Fruit fly (Drosophila melanogaster) whole organism, prepupa: ENCODE data around the gene CG9411.

ENCODE experiments used
- CG10631 ChIP-seq: fragments of 200-800 bp; sonication (Bioruptor generic); optimal IDR thresholded peaks from 2 replicates; lab custom pipeline; 2016; ENCODE audit warnings: missing biosample characterization, missing genetic modification characterization
- CG10669 ChIP-seq: fragments of 200-800 bp; sonication (Bioruptor generic); optimal IDR thresholded peaks from 3 replicates; lab custom pipeline; 2018; ENCODE audit warnings: missing biosample characterization, mild to moderate bottlenecking, missing genetic modification characterization, moderate library complexity
- CG11294 ChIP-seq: fragments of 200-800 bp; sonication (Bioruptor generic); IDR thresholded peaks from 2 replicates; pipeline ENCODE4 v1.3.6; 2022; ENCODE audit warnings: missing biosample characterization, missing genetic modification characterization
- CG11762 ChIP-seq: fragments of 200-800 bp; sonication (Bioruptor generic); optimal IDR thresholded peaks from 3 replicates; lab custom pipeline; 2016; ENCODE audit warnings: missing biosample characterization, missing genetic modification characterization; ENCODE audit not compliant: insufficient read depth
- CG11902 ChIP-seq: fragments of 200-800 bp; sonication (Bioruptor generic); optimal IDR thresholded peaks from 3 replicates; lab custom pipeline; 2016; ENCODE audit warnings: missing biosample characterization, missing genetic modification characterization
- CG1621 ChIP-seq: fragments of 200-800 bp; sonication (Bioruptor generic); optimal IDR thresholded peaks from 3 replicates; lab custom pipeline; 2018; ENCODE audit warnings: missing biosample characterization, mild to moderate bottlenecking, missing genetic modification characterization
- CG16779 ChIP-seq: fragments of 200-800 bp; sonication (Bioruptor generic); optimal IDR thresholded peaks from 3 replicates; lab custom pipeline; 2017; ENCODE audit warnings: missing biosample characterization, mild to moderate bottlenecking, missing genetic modification characterization
- CG31627 ChIP-seq: fragments of 200-800 bp; sonication (Bioruptor generic); optimal IDR thresholded peaks from 3 replicates; lab custom pipeline; 2016; ENCODE audit warnings: missing biosample characterization, missing genetic modification characterization
- CG32006 ChIP-seq: fragments of 200-800 bp; sonication (Bioruptor generic); optimal IDR thresholded peaks from 3 replicates; lab custom pipeline; 2017; ENCODE audit warnings: missing biosample characterization, mild to moderate bottlenecking, missing genetic modification characterization
- CG34406 ChIP-seq: fragments of 200-800 bp; sonication (Bioruptor generic); optimal IDR thresholded peaks from 3 replicates; lab custom pipeline; 2016; ENCODE audit warnings: missing biosample characterization, missing genetic modification characterization
- CG3919 ChIP-seq: fragments of 200-800 bp; sonication (Bioruptor generic); optimal IDR thresholded peaks from 3 replicates; lab custom pipeline; 2016; ENCODE audit warnings: missing biosample characterization, missing genetic modification characterization
- CG4318 ChIP-seq: fragments of 200-800 bp; sonication (Bioruptor generic); optimal IDR thresholded peaks from 3 replicates; lab custom pipeline; 2017; ENCODE audit warnings: missing biosample characterization, mild to moderate bottlenecking, missing genetic modification characterization
- CG6163 ChIP-seq: fragments of 200-800 bp; sonication (Bioruptor generic); IDR thresholded peaks from 3 replicates; pipeline ENCODE4 v1.3.6; 2022; ENCODE audit warnings: missing biosample characterization, missing genetic modification characterization
- CG6276 ChIP-seq: fragments of 200-800 bp; sonication (Bioruptor generic); optimal IDR thresholded peaks from 2 replicates; lab custom pipeline; 2017; ENCODE audit warnings: missing biosample characterization, mild to moderate bottlenecking, missing genetic modification characterization
- CG6792 ChIP-seq: fragments of 200-800 bp; sonication (Bioruptor generic); optimal IDR thresholded peaks from 3 replicates; lab custom pipeline; 2016; ENCODE audit warnings: missing biosample characterization, missing genetic modification characterization
- CG6808 ChIP-seq: fragments of 200-800 bp; sonication (Bioruptor generic); optimal IDR thresholded peaks from 3 replicates; lab custom pipeline; 2017; ENCODE audit warnings: missing biosample characterization, missing genetic modification characterization, mild to moderate bottlenecking, moderate library complexity, missing genetic modification reagents
- CG6854 ChIP-seq: fragments of 200-800 bp; sonication (Bioruptor generic); optimal IDR thresholded peaks from 2 replicates; lab custom pipeline; 2017; ENCODE audit warnings: missing biosample characterization, mild to moderate bottlenecking, missing genetic modification characterization
- CG8119 ChIP-seq: fragments of 200-800 bp; sonication (Bioruptor generic); IDR thresholded peaks from 3 replicates; pipeline ENCODE4 v1.3.6; 2022; ENCODE audit warnings: missing biosample characterization, missing genetic modification characterization
- CG8319 ChIP-seq: fragments of 200-800 bp; sonication (Bioruptor generic); optimal IDR thresholded peaks from 3 replicates; lab custom pipeline; 2016; ENCODE audit warnings: missing biosample characterization, missing genetic modification characterization
- CG8632 ChIP-seq: fragments of 200-800 bp; sonication (Bioruptor generic); optimal IDR thresholded peaks from 3 replicates; lab custom pipeline; 2016; ENCODE audit warnings: missing biosample characterization, missing genetic modification characterization
- Eip93F ChIP-seq: fragments of 200-800 bp; sonication (Bioruptor generic); optimal IDR thresholded peaks from 2 replicates; lab custom pipeline; 2016; ENCODE audit warnings: missing biosample characterization, mild to moderate bottlenecking, missing genetic modification characterization
- Ets21C ChIP-seq: fragments of 200-800 bp; sonication (Bioruptor generic); optimal IDR thresholded peaks from 3 replicates; lab custom pipeline; 2016; ENCODE audit warnings: missing biosample characterization, missing genetic modification characterization
- Ets96B ChIP-seq: fragments of 200-800 bp; optimal IDR thresholded peaks from 2 replicates; lab custom pipeline; 2019; ENCODE audit warnings: missing biosample characterization, mild to moderate bottlenecking, missing genetic modification characterization, moderate library complexity
- Gug ChIP-seq: fragments of 200-800 bp; sonication (Bioruptor generic); IDR thresholded peaks from 2 replicates; pipeline ENCODE4 v1.3.6; 2022; ENCODE audit warnings: missing biosample characterization, missing genetic modification characterization
- Hr38 ChIP-seq: sonication (Bioruptor generic); optimal IDR thresholded peaks from 2 replicates; lab custom pipeline; 2016; ENCODE audit warnings: missing biosample characterization, missing genetic modification characterization
- Hr39 ChIP-seq: fragments of 200-800 bp; sonication (Bioruptor generic); optimal IDR thresholded peaks from 2 replicates; lab custom pipeline; 2016; ENCODE audit warnings: missing biosample characterization, missing genetic modification characterization
- Hr4 ChIP-seq: fragments of 200-800 bp; sonication (Bioruptor generic); optimal IDR thresholded peaks from 3 replicates; lab custom pipeline; 2016; ENCODE audit warnings: missing biosample characterization, missing genetic modification characterization
- Lpt ChIP-seq: fragments of 200-800 bp; sonication (Bioruptor generic); optimal IDR thresholded peaks from 3 replicates; lab custom pipeline; 2016; ENCODE audit warnings: missing biosample characterization, missing genetic modification characterization
- Met ChIP-seq: fragments of 200-800 bp; sonication (Bioruptor generic); optimal IDR thresholded peaks from 3 replicates; lab custom pipeline; 2016; ENCODE audit warnings: missing biosample characterization, missing genetic modification characterization
- Smox ChIP-seq: fragments of 200-800 bp; sonication (Bioruptor generic); optimal IDR thresholded peaks from 3 replicates; lab custom pipeline; 2016; ENCODE audit warnings: missing biosample characterization, missing genetic modification characterization
- Sox102F ChIP-seq: fragments of 200-800 bp; sonication (Bioruptor generic); optimal IDR thresholded peaks from 2 replicates; lab custom pipeline; 2016; ENCODE audit warnings: missing biosample characterization, mild to moderate bottlenecking, missing genetic modification characterization
- Sox14 ChIP-seq: fragments of 200-800 bp; sonication (Bioruptor generic); optimal IDR thresholded peaks from 3 replicates; lab custom pipeline; 2016; ENCODE audit warnings: missing biosample characterization, missing genetic modification characterization
- achi ChIP-seq: fragments of 200-800 bp; sonication (Bioruptor generic); optimal IDR thresholded peaks from 3 replicates; lab custom pipeline; 2016; ENCODE audit warnings: missing biosample characterization, missing genetic modification characterization
- acj6 ChIP-seq: fragments of 200-800 bp; sonication (Bioruptor generic); optimal IDR thresholded peaks from 3 replicates; lab custom pipeline; 2016; ENCODE audit warnings: missing biosample characterization, missing genetic modification characterization
- dac ChIP-seq: fragments of 200-800 bp; sonication (Bioruptor generic); optimal IDR thresholded peaks from 2 replicates; lab custom pipeline; 2017; ENCODE audit warnings: missing biosample characterization, mild to moderate bottlenecking, missing genetic modification characterization
- dsx ChIP-seq: fragments of 200-800 bp; optimal IDR thresholded peaks from 3 replicates; lab custom pipeline; 2019; ENCODE audit warnings: missing biosample characterization, mild to moderate bottlenecking, missing genetic modification characterization, moderate library complexity; ENCODE audit not compliant: poor library complexity, severe bottlenecking
- eg ChIP-seq: fragments of 200-800 bp; sonication (Bioruptor generic); IDR thresholded peaks from 3 replicates; pipeline ENCODE4 v1.3.6; 2022; ENCODE audit warnings: missing biosample characterization, missing genetic modification characterization
- fd59A ChIP-seq: fragments of 200-800 bp; sonication (Bioruptor generic); optimal IDR thresholded peaks from 2 replicates; lab custom pipeline; 2017; ENCODE audit warnings: missing biosample characterization, mild to moderate bottlenecking, missing genetic modification characterization, missing genetic modification reagents
- fd85E ChIP-seq: fragments of 200-800 bp; sonication (Bioruptor generic); optimal IDR thresholded peaks from 3 replicates; lab custom pipeline; 2016; ENCODE audit warnings: missing biosample characterization, missing genetic modification characterization
- lz ChIP-seq: fragments of 200-800 bp; sonication (Bioruptor generic); optimal IDR thresholded peaks from 3 replicates; lab custom pipeline; 2016; ENCODE audit warnings: missing biosample characterization, missing genetic modification characterization
- net ChIP-seq: fragments of 200-800 bp; sonication (Bioruptor generic); optimal IDR thresholded peaks from 3 replicates; lab custom pipeline; 2016; ENCODE audit warnings: missing biosample characterization, missing genetic modification characterization
- pdm3 ChIP-seq: fragments of 200-800 bp; sonication (Bioruptor generic); optimal IDR thresholded peaks from 3 replicates; lab custom pipeline; 2016; ENCODE audit warnings: missing biosample characterization, missing genetic modification characterization
- salr ChIP-seq, 2 experiments: fragments of 200-800 bp; sonication (Bioruptor generic); optimal IDR thresholded peaks; 3 replicates each; lab custom pipeline; 2016 to 2018; ENCODE audit warnings: missing biosample characterization in 2 of 2, missing genetic modification characterization in 2 of 2, mild to moderate bottlenecking in 1 of 2
- spab ChIP-seq: fragments of 200-800 bp; sonication (Bioruptor generic); optimal IDR thresholded peaks from 2 replicates; lab custom pipeline; 2017; ENCODE audit warnings: missing biosample characterization, mild to moderate bottlenecking, missing genetic modification characterization, missing genetic modification reagents
- ss ChIP-seq, 2 experiments: fragments of 200-800 bp; sonication (Bioruptor generic); optimal IDR thresholded peaks; 2 replicates in 1 of 2; 3 replicates in 1 of 2; lab custom pipeline; 2017 to 2018; ENCODE audit warnings: mild to moderate bottlenecking in 2 of 2, missing biosample characterization in 2 of 2, missing genetic modification characterization in 2 of 2, moderate library complexity in 1 of 2
- svp ChIP-seq: fragments of 200-800 bp; sonication (Bioruptor generic); peaks from one replicate; lab custom pipeline; 2016; ENCODE audit warnings: missing biosample characterization, missing genetic modification characterization
- topi ChIP-seq: fragments of 200-800 bp; sonication (Bioruptor generic); optimal IDR thresholded peaks from 3 replicates; lab custom pipeline; 2016; ENCODE audit warnings: missing biosample characterization, missing genetic modification characterization
- vri ChIP-seq: fragments of 200-800 bp; sonication (Bioruptor generic); optimal IDR thresholded peaks from 3 replicates; lab custom pipeline; 2016; ENCODE audit warnings: missing biosample characterization, mild to moderate bottlenecking, missing genetic modification characterization

Gene CG9411

dm6 chrX:14483521-14484031, 3.7 kb upstream of the CG9411 start (continued):
- peak; percentile 20 for TF ChIP-seq CG6854 (GFP tag; lab: Kevin White, UChicago)
- TF ChIP-seq spab: peak; percentile 54
- TF ChIP-seq pdm3 (GFP tag; lab: Kevin White, UChicago): peak; percentile 82
- peak; percentile 84 for TF ChIP-seq net
- no peak for TF ChIP-seq CG11294 (GFP tag; lab: Robert Waterston, UW)
- no peak for TF ChIP-seq Eip93F (GFP tag; lab: Kevin White, UChicago)
- TF ChIP-seq Ets96B: peak; percentile 50
- peak; percentile 70 for TF ChIP-seq Ets21C (GFP tag; lab: Kevin White, UChicago)
- peak; percentile 87 for TF ChIP-seq achi (GFP tag; lab: Kevin White, UChicago)
- peak; percentile 43 to 70 for TF ChIP-seq ss (GFP tag; optimal IDR thresholded peaks at IDR 0.05; lab: Kevin White, UChicago)
- peak; percentile 77 for TF ChIP-seq CG10631
- peak; percentile 83 for TF ChIP-seq Hr4
- peak; percentile 14; the same call in 1 of the 2 replicates for TF ChIP-seq Gug
- peak; percentile 83 for TF ChIP-seq CG8119 (GFP tag; lab: Robert Waterston, UW)
- peak; percentile 61 for TF ChIP-seq CG16779
- peak; percentile 81 for TF ChIP-seq acj6 (GFP tag; lab: Kevin White, UChicago)
- TF ChIP-seq CG8319: peak; percentile 78
- TF ChIP-seq Hr38 (GFP tag; lab: Kevin White, UChicago): no peak
- TF ChIP-seq CG32006 (GFP tag; lab: Kevin White, UChicago): peak; percentile 86
- peak; percentile 86 for TF ChIP-seq topi (GFP tag; lab: Kevin White, UChicago)
- TF ChIP-seq vri (GFP tag; lab: Kevin White, UChicago): peak; percentile 94
- peak; percentile 52 for TF ChIP-seq CG6808
- peak; percentile 88 for TF ChIP-seq svp (GFP tag; lab: Kevin White, UChicago)

dm6 chrX:14481607-14482006, 1.7 kb upstream of the CG9411 start:
- peak; percentile 85 for TF ChIP-seq Gug
- TF ChIP-seq acj6 (GFP tag; lab: Kevin White, UChicago): peak; percentile 89
- TF ChIP-seq CG10669: peak; percentile 81
- TF ChIP-seq Smox: peak; percentile 89
- TF ChIP-seq CG6276 (GFP tag; lab: Kevin White, UChicago): peak; percentile 82
- peak; percentile 54 to 76 for TF ChIP-seq salr (GFP tag; optimal IDR thresholded peaks at IDR 0.05; lab: Kevin White, UChicago)
- peak; percentile 77 for TF ChIP-seq Ets96B
- peak; percentile 80 for TF ChIP-seq CG11762 (GFP tag; lab: Kevin White, UChicago)
- TF ChIP-seq CG6163 (GFP tag; lab: Robert Waterston, UW): peak; percentile 94
- peak; percentile 67 for TF ChIP-seq CG6808
- peak; percentile 87 for TF ChIP-seq dac (GFP tag; lab: Kevin White, UChicago)
- peak; percentile 88 for TF ChIP-seq CG34406
- TF ChIP-seq Lpt (GFP tag; lab: Kevin White, UChicago): peak; percentile 88
- peak; percentile 93 for TF ChIP-seq lz (GFP tag; lab: Kevin White, UChicago)
- TF ChIP-seq achi (GFP tag; lab: Kevin White, UChicago): peak; percentile 86
- TF ChIP-seq CG16779: peak; percentile 64
- peak; percentile 94 for TF ChIP-seq CG6792 (GFP tag; lab: Kevin White, UChicago)
- TF ChIP-seq Met: peak; percentile 93
- TF ChIP-seq fd85E: peak; percentile 69
- TF ChIP-seq eg (GFP tag; lab: Robert Waterston, UW): peak; percentile 88
- peak; percentile 69 for TF ChIP-seq CG6854 (GFP tag; lab: Kevin White, UChicago)
- TF ChIP-seq CG4318 (GFP tag; lab: Kevin White, UChicago): peak; percentile 89
- TF ChIP-seq fd59A: peak; percentile 64
- TF ChIP-seq CG3919 (GFP tag; lab: Kevin White, UChicago): peak; percentile 91
- peak; percentile 39 to 83 for TF ChIP-seq ss (GFP tag; optimal IDR thresholded peaks at IDR 0.05; lab: Kevin White, UChicago)
- peak; percentile 73 for TF ChIP-seq Eip93F (GFP tag; lab: Kevin White, UChicago)
- TF ChIP-seq CG11902 (GFP tag; lab: Kevin White, UChicago): peak; percentile 93
- TF ChIP-seq Sox102F (GFP tag; lab: Kevin White, UChicago): peak; percentile 87
- peak; percentile 93 for TF ChIP-seq Hr4
- TF ChIP-seq CG1621 (tag; lab: Kevin White, UChicago): peak; percentile 76
- TF ChIP-seq CG8319: peak; percentile 88
- TF ChIP-seq CG11294 (GFP tag; lab: Robert Waterston, UW): peak; percentile 75
- peak; percentile 93 for TF ChIP-seq CG32006 (GFP tag; lab: Kevin White, UChicago)
- TF ChIP-seq CG8632 (GFP tag; lab: Kevin White, UChicago): peak; percentile 88
- peak; percentile 93 for TF ChIP-seq CG31627
- TF ChIP-seq Sox14: peak; percentile 87
- peak; percentile 93 for TF ChIP-seq Hr39
- TF ChIP-seq Ets21C (GFP tag; lab: Kevin White, UChicago): peak; percentile 88
- TF ChIP-seq dsx (GFP tag; lab: Kevin White, UChicago): peak; percentile 45
